Fruit fly (Drosophila melanogaster): ENCODE data around the gene CG10283.

DNA sequence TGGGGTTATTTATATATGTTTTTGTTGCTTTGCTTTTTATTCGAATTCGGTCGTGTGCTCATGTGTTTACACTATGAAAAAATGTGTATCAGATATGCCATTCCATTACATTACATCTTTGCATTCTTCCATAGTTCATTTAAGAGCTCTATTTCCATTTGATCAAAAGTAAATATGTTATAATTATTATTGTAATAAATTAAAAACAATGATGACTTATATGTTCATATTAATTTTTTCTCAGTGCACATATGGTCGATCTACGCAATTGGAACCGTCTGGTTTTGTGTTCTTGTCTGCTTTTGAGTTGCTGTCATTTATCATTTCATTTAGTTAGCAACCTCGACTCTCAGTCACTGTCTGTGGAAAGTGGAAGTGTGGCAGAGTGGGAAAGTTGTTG lies 6.9 kb downstream of the CG10283 start:
- TF ChIP-seq CG8478 (optimal IDR thresholded peaks at IDR 0.05) (no peak), CTCF (optimal IDR thresholded peaks at IDR 0.05) (no peak)

All from S2 (cell line).